Worm (Caenorhabditis elegans): ENCODE results near the gene C09E7.8.

The C09E7.8 gene

DNA sequence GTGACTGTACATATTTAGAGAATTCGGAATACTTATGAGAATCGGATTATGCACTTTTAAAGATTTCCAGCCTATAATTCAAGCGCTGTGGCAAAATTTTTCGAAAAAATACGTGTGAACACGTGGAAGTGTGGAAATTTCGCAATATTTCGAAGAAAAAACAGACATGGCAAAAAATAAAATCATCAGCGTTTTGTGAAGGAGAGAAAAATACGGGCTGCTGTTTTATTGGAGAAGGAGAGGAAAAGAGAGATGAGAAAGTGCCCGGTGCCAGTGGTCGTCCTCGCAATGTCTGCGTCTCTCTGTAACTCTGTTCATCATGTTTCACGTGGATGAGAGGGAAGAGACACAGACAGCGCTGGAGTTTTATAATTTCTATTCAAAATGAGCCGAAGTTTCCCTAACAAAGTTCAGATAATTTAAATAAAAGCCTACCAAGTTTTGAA lies 47.7 kb upstream of the C09E7.8 start (continued):
- TF ChIP-seq T26A8.4 (GFP tag; IDR thresholded peaks at IDR 0.05) (peak; percentile 74), rbr-2 (tag; optimal IDR thresholded peaks at IDR 0.05) (peak; percentile 59), spr-1 (tag; optimal IDR thresholded peaks at IDR 0.05) (peak; percentile 57), pqm-1 (tag; optimal IDR thresholded peaks at IDR 0.05) (no peak), daf-16 (GFP tag; optimal IDR thresholded peaks at IDR 0.05) (peak; percentile 17 to 68), daf-16 (tag; optimal IDR thresholded peaks at IDR 0.05) (peak; percentile 68), hif-1 (tag; optimal IDR thresholded peaks at IDR 0.05) (peak in 1 of 2 experiments; percentile 75), D1046.2 (GFP tag; IDR thresholded peaks at IDR 0.05) (no peak; the same call in 1 of the 2 replicates), madf-5 (GFP tag; IDR thresholded peaks at IDR 0.05) (0 out of 4 replicates have a peak, but pooled peaks have one; percentile 21 to 57), ceh-28 (tag; optimal IDR thresholded peaks at IDR 0.05) (no peak), hlh-30 (tag; optimal IDR thresholded peaks at IDR 0.05; ENCODE audit: insufficient read depth) (peak; percentile 95), unc-130 (GFP tag; optimal IDR thresholded peaks at IDR 0.05) (peak; percentile 52), ceh-44 (GFP tag; IDR thresholded peaks at IDR 0.05) (no peak), mes-2 (tag; optimal IDR thresholded peaks at IDR 0.05; ENCODE audit: poor library complexity, severe bottlenecking) (peak; percentile 86), lin-13 (GFP tag; optimal IDR thresholded peaks at IDR 0.05) (peak; percentile 7), zip-2 (tag; optimal IDR thresholded peaks at IDR 0.05) (no peak), aha-1 (tag) (no peak), spr-3 (GFP tag; optimal IDR thresholded peaks at IDR 0.05) (peak; percentile 27), snpc-1.2 (GFP tag; IDR thresholded peaks at IDR 0.05) (no peak), mxl-3 (GFP tag; optimal IDR thresholded peaks at IDR 0.05) (peak; percentile 83), dmd-9 (GFP tag; IDR thresholded peaks at IDR 0.05) (0 out of 2 replicates have a peak, but pooled peaks have one; percentile 25), dpl-1 (GFP tag; optimal IDR thresholded peaks at IDR 0.05) (peak; percentile 62), sdz-12 (GFP tag; optimal IDR thresholded peaks at IDR 0.05) (peak; percentile 54), arid-1 (GFP tag; conservative IDR thresholded peaks at IDR 0.05) (peak; percentile 94), zfp-3 (GFP tag; conservative IDR thresholded peaks at IDR 0.05) (peak; percentile 82), mxl-2 (GFP tag; conservative IDR thresholded peaks at IDR 0.05) (no peak), vab-7 (GFP tag; IDR thresholded peaks at IDR 0.05) (0 out of 2 replicates have a peak, but pooled peaks have one; percentile 10), lin-39 (tag; optimal IDR thresholded peaks at IDR 0.05) (no peak), mep-1 (tag; optimal IDR thresholded peaks at IDR 0.05) (peak; percentile 87), F44E2.7 (GFP tag; IDR thresholded peaks at IDR 0.05) (no peak), ZK337.2 (GFP tag; IDR thresholded peaks at IDR 0.05) (0 out of 2 replicates have a peak, but pooled peaks have one; percentile 33), tra-1 (GFP tag; IDR thresholded peaks at IDR 0.05) (peak; percentile 77), set-16 (GFP tag; IDR thresholded peaks at IDR 0.05) (0 out of 2 replicates have a peak, but pooled peaks have one; percentile 24), daf-19 (GFP tag; conservative IDR thresholded peaks at IDR 0.05) (0 out of 2 replicates have a peak, but pooled peaks have one; percentile 66), gei-8 (GFP tag; optimal IDR thresholded peaks at IDR 0.05) (peak; percentile 30), jun-1 (tag; optimal IDR thresholded peaks at IDR 0.05) (peak; percentile 10), F49E8.2 (tag; optimal IDR thresholded peaks at IDR 0.05; ENCODE audit: borderline replicate concordance) (peak; percentile 29), lsy-2 (tag; optimal IDR thresholded peaks at IDR 0.05) (peak; percentile 62 to 84), mdt-29 (GFP tag; IDR thresholded peaks at IDR 0.05) (peak; percentile 54; the same call in 1 of the 2 replicates), fos-1 (tag; optimal IDR thresholded peaks at IDR 0.05) (no peak), egl-43 (GFP tag; IDR thresholded peaks at IDR 0.05) (peak; percentile 65; the same call in 1 of the 2 replicates), ctbp-1 (GFP tag; IDR thresholded peaks at IDR 0.05) (peak; percentile 66), cey-2 (tag; optimal IDR thresholded peaks at IDR 0.05; ENCODE audit: borderline replicate concordance, insufficient read depth) (peak; percentile 7), egl-27 (tag; optimal IDR thresholded peaks at IDR 0.05) (no peak), nhr-111 (GFP tag; optimal IDR thresholded peaks at IDR 0.05) (peak; percentile 49), dmd-8 (GFP tag; IDR thresholded peaks at IDR 0.05) (no peak), nhr-102 (tag; optimal IDR thresholded peaks at IDR 0.05) (peak; percentile 63), snpc-4 (tag; optimal IDR thresholded peaks at IDR 0.05) (no peak), ceh-20 (GFP tag; IDR thresholded peaks at IDR 0.05) (peak; percentile 61), Y105C5A.15 (GFP tag; IDR thresholded peaks at IDR 0.05) (0 out of 2 replicates have a peak, but pooled peaks have one; percentile 44)

Data from whole organism, L4 larva.